Fruit fly (Drosophila melanogaster) whole organism, embryonic: ENCODE measurements around the gene CG42811.
A peak's percentile ranks its signal among the peaks of the same experiment; 100 is the strongest.

Experiments used
- Ada2b ChIP-seq: fragments of 200-800 bp; sonication (Bioruptor generic); IDR thresholded peaks from 2 replicates; pipeline ENCODE4 v1.3.6; 2022; ENCODE audit warnings: missing biosample characterization, missing genetic modification characterization
- CG11398 ChIP-seq: fragments of 200-800 bp; sonication (Bioruptor generic); optimal IDR thresholded peaks from 2 replicates; lab custom pipeline; 2016; ENCODE audit warnings: missing biosample characterization, missing genetic modification characterization
- CG11695 ChIP-seq: fragments of 200-800 bp; sonication (Bioruptor generic); IDR thresholded peaks from 3 replicates; pipeline ENCODE4 v1.3.6; 2022; ENCODE audit warnings: missing biosample characterization, missing genetic modification characterization
- CG12219 ChIP-seq: fragments of 200-800 bp; sonication (Bioruptor generic); optimal IDR thresholded peaks from 3 replicates; lab custom pipeline; 2018; ENCODE audit warnings: missing biosample characterization, mild to moderate bottlenecking, missing genetic modification characterization
- CG13287 ChIP-seq: fragments of 200-800 bp; sonication (Bioruptor generic); IDR thresholded peaks from 2 replicates; pipeline ENCODE4 v1.3.6; 2022; ENCODE audit warnings: missing biosample characterization, missing genetic modification characterization; ENCODE audit not compliant: partially characterized antibody
- CG13775 ChIP-seq: fragments of 200-800 bp; sonication (Bioruptor generic); optimal IDR thresholded peaks from 3 replicates; lab custom pipeline; 2017; ENCODE audit warnings: missing biosample characterization, mild to moderate bottlenecking, missing genetic modification characterization
- CG17328 ChIP-seq: fragments of 200-800 bp; sonication (Bioruptor generic); IDR thresholded peaks from 2 replicates; pipeline ENCODE4 v1.3.6; 2022; ENCODE audit warnings: missing biosample characterization, missing genetic modification characterization
- CG4328 ChIP-seq: fragments of 200-800 bp; sonication (Bioruptor generic); optimal IDR thresholded peaks from 3 replicates; lab custom pipeline; 2017; ENCODE audit warnings: missing biosample characterization, missing genetic modification reagents, missing genetic modification characterization
- CG6654 ChIP-seq: fragments of 200-800 bp; sonication (Bioruptor generic); optimal IDR thresholded peaks from 2 replicates; lab custom pipeline; 2017; ENCODE audit warnings: missing biosample characterization, mild to moderate bottlenecking, missing genetic modification characterization
- CG6689 ChIP-seq: fragments of 200-800 bp; sonication (Bioruptor generic); IDR thresholded peaks from 2 replicates; pipeline ENCODE4 v1.3.6; 2022; ENCODE audit warnings: missing biosample characterization, missing genetic modification characterization
- CG7839 ChIP-seq: fragments of 200-800 bp; sonication (Bioruptor generic); optimal IDR thresholded peaks from 3 replicates; lab custom pipeline; 2018; ENCODE audit warnings: missing biosample characterization, mild to moderate bottlenecking, missing genetic modification characterization, moderate library complexity
- CG7987 ChIP-seq: fragments of 200-800 bp; sonication (Bioruptor generic); optimal IDR thresholded peaks from 2 replicates; lab custom pipeline; 2018; ENCODE audit warnings: missing biosample characterization, mild to moderate bottlenecking, missing genetic modification characterization, moderate library complexity
- CG8089 ChIP-seq: fragments of 200-800 bp; sonication (Bioruptor generic); optimal IDR thresholded peaks from 3 replicates; lab custom pipeline; 2016; ENCODE audit warnings: missing biosample characterization, missing genetic modification characterization
- CG9727 ChIP-seq: fragments of 200-800 bp; sonication (Bioruptor generic); optimal IDR thresholded peaks from 3 replicates; lab custom pipeline; 2017; ENCODE audit warnings: missing biosample characterization, mild to moderate bottlenecking, missing genetic modification characterization
- E2f2 ChIP-seq: fragments of 200-800 bp; sonication (Bioruptor generic); IDR thresholded peaks from 2 replicates; pipeline ENCODE4 v1.3.6; 2022; ENCODE audit warnings: missing biosample characterization, missing genetic modification characterization
- ERR ChIP-seq: fragments of 200-800 bp; sonication (Bioruptor generic); optimal IDR thresholded peaks from 2 replicates; lab custom pipeline; 2016; ENCODE audit warnings: missing biosample characterization, missing genetic modification characterization
- Fer2 ChIP-seq: fragments of 200-800 bp; sonication (Bioruptor generic); optimal IDR thresholded peaks from 2 replicates; lab custom pipeline; 2018; ENCODE audit warnings: missing biosample characterization, mild to moderate bottlenecking, missing genetic modification characterization, moderate library complexity
- HLH3B ChIP-seq: fragments of 200-800 bp; sonication (Bioruptor generic); IDR thresholded peaks from 2 replicates; pipeline ENCODE4 v1.3.6; 2022; ENCODE audit warnings: missing biosample characterization, missing genetic modification characterization
- Hand ChIP-seq: fragments of 200-800 bp; sonication (Bioruptor generic); optimal IDR thresholded peaks from 2 replicates; lab custom pipeline; 2017; ENCODE audit warnings: mild to moderate bottlenecking, missing biosample characterization, missing genetic modification reagents, missing genetic modification characterization
- HmgZ ChIP-seq: fragments of 200-800 bp; sonication (Bioruptor generic); optimal IDR thresholded peaks from 2 replicates; lab custom pipeline; 2018; ENCODE audit warnings: missing biosample characterization, mild to moderate bottlenecking, missing genetic modification characterization
- Hr51 ChIP-seq, 2 experiments: fragments of 200-800 bp; sonication (Bioruptor generic); optimal IDR thresholded peaks; 2 replicates in 1 of 2; 3 replicates in 1 of 2; lab custom pipeline; 2016 to 2018; ENCODE audit warnings: missing biosample characterization in 2 of 2, missing genetic modification characterization in 2 of 2, mild to moderate bottlenecking in 1 of 2, moderate library complexity in 1 of 2
- MBD-R2 ChIP-seq: fragments of 200-800 bp; sonication (Bioruptor generic); IDR thresholded peaks from 2 replicates; pipeline ENCODE4 v1.3.6; 2022; ENCODE audit warnings: missing biosample characterization, missing genetic modification characterization
- MTF-1 ChIP-seq: fragments of 200-800 bp; sonication (Bioruptor generic); optimal IDR thresholded peaks from 2 replicates; lab custom pipeline; 2018; ENCODE audit warnings: missing biosample characterization, mild to moderate bottlenecking, missing genetic modification characterization, borderline replicate concordance
- Mes4 ChIP-seq: fragments of 200-800 bp; sonication (Bioruptor generic); optimal IDR thresholded peaks from 2 replicates; lab custom pipeline; 2016; ENCODE audit warnings: missing biosample characterization, missing genetic modification characterization
- Stat92E ChIP-seq, 3 experiments: fragments of >200 bp in 2 of 3; fragments of 200-800 bp in 1 of 3; sonication (Bioruptor generic) in 1 of 3; optimal IDR thresholded peaks; 2 replicates each; lab custom pipeline; 2017 to 2019; ENCODE audit warnings: missing biosample characterization in 3 of 3, missing genetic modification characterization in 3 of 3, mild to moderate bottlenecking in 1 of 3, moderate library complexity in 1 of 3
- Trl ChIP-seq, 3 experiments: fragments of >200 bp in 2 of 3; fragments of 200-800 bp in 1 of 3; sonication (Bioruptor generic) in 1 of 3; optimal IDR thresholded peaks; 2 replicates in 1 of 3; 3 replicates in 2 of 3; lab custom pipeline; 2016 to 2017; ENCODE audit warnings: missing biosample characterization in 1 of 3, missing genetic modification characterization in 1 of 3
- YL-1 ChIP-seq: fragments of 200-800 bp; sonication (Bioruptor generic); optimal IDR thresholded peaks from 3 replicates; lab custom pipeline; 2017; ENCODE audit warnings: missing biosample characterization, mild to moderate bottlenecking, missing genetic modification characterization
- ase ChIP-seq: fragments of 200-800 bp; sonication (Bioruptor generic); IDR thresholded peaks from 3 replicates; pipeline ENCODE4 v1.3.6; 2022; ENCODE audit warnings: missing biosample characterization, missing genetic modification characterization
- bowl ChIP-seq: fragments of 200-800 bp; sonication (Bioruptor generic); IDR thresholded peaks from 2 replicates; pipeline ENCODE4 v1.3.6; 2022; ENCODE audit warnings: missing biosample characterization, missing genetic modification characterization
- btn ChIP-seq: fragments of 200-800 bp; sonication (Bioruptor generic); optimal IDR thresholded peaks from 2 replicates; lab custom pipeline; 2016; ENCODE audit warnings: missing biosample characterization, missing genetic modification characterization
- cato ChIP-seq: fragments of 200-800 bp; sonication (Bioruptor generic); optimal IDR thresholded peaks from 2 replicates; lab custom pipeline; 2016; ENCODE audit warnings: missing biosample characterization, missing genetic modification characterization, borderline replicate concordance
- da ChIP-seq: fragments of 200-800 bp; sonication (Bioruptor generic); optimal IDR thresholded peaks from 2 replicates; lab custom pipeline; 2016; ENCODE audit warnings: missing biosample characterization, missing genetic modification characterization
- esg ChIP-seq: fragments of 200-800 bp; sonication (Bioruptor generic); conservative IDR thresholded peaks from 2 replicates; pipeline ENCODE4 v1.3.6; 2022; ENCODE audit warnings: missing biosample characterization, missing genetic modification characterization
- gsb ChIP-seq: fragments of 200-800 bp; sonication (Bioruptor generic); IDR thresholded peaks from 2 replicates; pipeline ENCODE4 v1.3.6; 2022; ENCODE audit warnings: missing biosample characterization, missing genetic modification characterization
- insv ChIP-seq, 2 experiments: fragments of 200-800 bp; sonication (Bioruptor generic); optimal IDR thresholded peaks; 3 replicates each; lab custom pipeline; 2016 to 2018; ENCODE audit warnings: missing biosample characterization in 2 of 2, missing genetic modification characterization in 2 of 2
- lmd ChIP-seq: fragments of 200-800 bp; sonication (Bioruptor generic); IDR thresholded peaks from 2 replicates; pipeline ENCODE4 v1.3.6; 2022; ENCODE audit warnings: missing biosample characterization, missing genetic modification characterization
- maf-S ChIP-seq: fragments of 200-800 bp; sonication (Bioruptor generic); optimal IDR thresholded peaks from 2 replicates; lab custom pipeline; 2016; ENCODE audit warnings: missing biosample characterization, missing genetic modification characterization
- ranshi ChIP-seq: fragments of 200-800 bp; sonication (Bioruptor generic); IDR thresholded peaks from 2 replicates; pipeline ENCODE4 v1.3.6; 2022; ENCODE audit warnings: missing biosample characterization, missing genetic modification characterization
- schlank ChIP-seq: fragments of 200-800 bp; sonication (Bioruptor generic); optimal IDR thresholded peaks from 2 replicates; lab custom pipeline; 2018; ENCODE audit warnings: missing biosample characterization, mild to moderate bottlenecking, missing genetic modification characterization
- sens-2 ChIP-seq: fragments of 200-800 bp; sonication (Bioruptor generic); IDR thresholded peaks from 2 replicates; pipeline ENCODE4 v1.3.6; 2022; ENCODE audit warnings: missing biosample characterization, missing genetic modification characterization
- tup ChIP-seq: fragments of 200-800 bp; sonication (Bioruptor generic); optimal IDR thresholded peaks from 2 replicates; lab custom pipeline; 2016; ENCODE audit warnings: missing biosample characterization, mild to moderate bottlenecking, missing genetic modification characterization, moderate library complexity

CG42811 gene

dm6 chr3R:24348420-24349190 lies 18.4 kb downstream of the CG42811 start, which contains the start of the genes CG5746 and CG6454 (continued):
- TF ChIP-seq CG9727 (GFP tag; lab: Kevin White, UChicago) (peak; percentile 50), Fer2 (tag; lab: Kevin White, UChicago) (no peak), ase (no peak), CG11695 (GFP tag; lab: Robert Waterston, UW) (no peak), CG13287 (GFP tag; lab: Robert Waterston, UW) (no peak), sens-2 (no peak), bowl (GFP tag; lab: Robert Waterston, UW) (no peak), CG7987 (GFP tag; lab: Kevin White, UChicago) (no peak), esg (GFP tag; lab: Robert Waterston, UW) (no peak), HmgZ (tag; lab: Kevin White, UChicago) (peak; percentile 58), lmd (GFP tag; lab: Robert Waterston, UW) (peak; percentile 39; the same call in 1 of the 2 replicates), maf-S (GFP tag; lab: Kevin White, UChicago) (peak; percentile 57), CG4328 (GFP tag; lab: Kevin White, UChicago) (no peak), cato (GFP tag; lab: Kevin White, UChicago) (peak; percentile 19), CG6654 (no peak), da (GFP tag; lab: Kevin White, UChicago) (no peak), Hand (GFP tag; lab: Kevin White, UChicago) (no peak), Trl (optimal IDR thresholded peaks at IDR 0.05; lab: Kevin White, UChicago) (no peak), Trl (GFP tag; optimal IDR thresholded peaks at IDR 0.05; lab: Kevin White, UChicago) (peak; percentile 65), gsb (GFP tag; lab: Robert Waterston, UW) (no peak), tup (GFP tag; lab: Kevin White, UChicago) (no peak), HLH3B (peak; percentile 51; the same call in 1 of the 2 replicates), CG11398 (GFP tag; lab: Kevin White, UChicago) (no peak), CG8089 (GFP tag; lab: Kevin White, UChicago) (peak; percentile 21), Ada2b (GFP tag; lab: Robert Waterston, UW) (no peak), CG7839 (tag; lab: Kevin White, UChicago) (no peak), schlank (tag; lab: Kevin White, UChicago) (no peak), CG12219 (GFP tag; lab: Kevin White, UChicago) (no peak), E2f2 (no peak; the same call in 1 of the 2 replicates), MTF-1 (no peak), CG17328 (peak; percentile 54), insv (GFP tag; optimal IDR thresholded peaks at IDR 0.05; lab: Kevin White, UChicago) (no peak), Stat92E (GFP tag; optimal IDR thresholded peaks at IDR 0.05; lab: Kevin White, UChicago) (no peak), ERR (GFP tag; lab: Kevin White, UChicago) (no peak), MBD-R2 (GFP tag; lab: Robert Waterston, UW) (peak; percentile 55; the same call in 1 of the 2 replicates), Mes4 (GFP tag; lab: Kevin White, UChicago) (no peak), CG6689 (GFP tag; lab: Robert Waterston, UW) (peak; percentile 52; the same call in 1 of the 2 replicates), ranshi (0 out of 2 replicates have a peak, but pooled peaks have one; percentile 40), btn (GFP tag; lab: Kevin White, UChicago) (no peak), CG13775 (GFP tag; lab: Kevin White, UChicago) (peak; percentile 74), Hr51 (GFP tag; optimal IDR thresholded peaks at IDR 0.05; lab: Kevin White, UChicago) (peak in 1 of 2 experiments; percentile 50), YL-1 (GFP tag; lab: Kevin White, UChicago) (peak; percentile 89)
